Fruit fly (Drosophila melanogaster): ENCODE measurements around the gene CG10340.

CG10340 gene

dm6 chr3R:16614241-16614640, at the start of gene CG10340:
Gene CG10340 (minus strand): TSS chr3R:16614391.
- no peak for TF ChIP-seq CG17801 (GFP tag; optimal IDR thresholded peaks at IDR 0.05; ENCODE audit: partially characterized antibody)

- no peak for TF ChIP-seq CG17801 (GFP tag; optimal IDR thresholded peaks at IDR 0.05; ENCODE audit: partially characterized antibody)
These were observed 47.5 kb upstream of the CG10340 start for dm6 chr3R:16661693-16662092.

- TF ChIP-seq CG17801 (GFP tag; optimal IDR thresholded peaks at IDR 0.05; ENCODE audit: partially characterized antibody), result no peak
These were observed 41.6 kb upstream of the CG10340 start, which contains the start of gene modSP for dm6 chr3R:16655494-16656493. Gene modSP (minus strand): TSS chr3R:16655662.

- TF ChIP-seq CG17801 (GFP tag; optimal IDR thresholded peaks at IDR 0.05; ENCODE audit: partially characterized antibody), result no peak
These were observed 40.9 kb upstream of the CG10340 start for dm6 chr3R:16655000-16655493.

dm6 chr3R:16652091-16652490, 37.9 kb upstream of the CG10340 start, which contains the start of gene CG14907:
Gene CG14907 (minus strand): TSS chr3R:16652319.
- TF ChIP-seq CG17801 (GFP tag; optimal IDR thresholded peaks at IDR 0.05; ENCODE audit: partially characterized antibody), result peak; percentile 37

dm6 chr3R:16650950-16651349, 36.8 kb upstream of the CG10340 start, which contains the start of gene Mettl4:
Gene Mettl4 (minus strand): TSS chr3R:16651157.
- no peak for TF ChIP-seq CG17801 (GFP tag; optimal IDR thresholded peaks at IDR 0.05; ENCODE audit: partially characterized antibody)

dm6 chr3R:16649282-16649681, 35.1 kb upstream of the CG10340 start:
- TF ChIP-seq CG17801 (GFP tag; optimal IDR thresholded peaks at IDR 0.05; ENCODE audit: partially characterized antibody), result no peak

dm6 chr3R:16647716-16648016, 33.5 kb upstream of the CG10340 start:
- TF ChIP-seq CG17801 (GFP tag; optimal IDR thresholded peaks at IDR 0.05; ENCODE audit: partially characterized antibody), result peak; percentile 16

- peak; percentile 51 for TF ChIP-seq CG17801 (GFP tag; optimal IDR thresholded peaks at IDR 0.05; ENCODE audit: partially characterized antibody)
These were observed 32.9 kb upstream of the CG10340 start, which contains the start of the genes CG10324 and CCT3 for dm6 chr3R:16646952-16647715. Gene CG10324 (minus strand): TSS chr3R:16647004. Gene CCT3 (plus strand): TSS chr3R:16647605.

- peak; percentile 7 for TF ChIP-seq CG17801 (GFP tag; optimal IDR thresholded peaks at IDR 0.05; ENCODE audit: partially characterized antibody)
These were observed 29.4 kb upstream of the CG10340 start, which contains the start of gene Arl6IP1 for dm6 chr3R:16643591-16643990. Gene Arl6IP1 (plus strand): TSS chr3R:16643605.

dm6 chr3R:16640005-16640408, 25.8 kb upstream of the CG10340 start, which contains the start of gene nonA-l:
Gene nonA-l (plus strand): TSS chr3R:16640205.
- no peak for TF ChIP-seq CG17801 (GFP tag; optimal IDR thresholded peaks at IDR 0.05; ENCODE audit: partially characterized antibody)

- no peak for TF ChIP-seq CG17801 (GFP tag; optimal IDR thresholded peaks at IDR 0.05; ENCODE audit: partially characterized antibody)
These were observed 18.5 kb upstream of the CG10340 start for dm6 chr3R:16632698-16633097.

dm6 chr3R:16630564-16630963, 16.4 kb upstream of the CG10340 start:
- TF ChIP-seq CG17801 (GFP tag; optimal IDR thresholded peaks at IDR 0.05; ENCODE audit: partially characterized antibody), result no peak

- no peak for TF ChIP-seq CG17801 (GFP tag; optimal IDR thresholded peaks at IDR 0.05; ENCODE audit: partially characterized antibody)
These were observed 12.8 kb upstream of the CG10340 start for dm6 chr3R:16626899-16627432.

Data from ovary, adult (tissue).